Worm (Caenorhabditis elegans): Measurements from ENCODE around the gene apt-9.

The apt-9 gene

ce11 chrX:11050335-11050734 is 18.0 kb upstream of the apt-9 start:
- peak; percentile 98 for TF ChIP-seq set-16 (GFP tag; IDR thresholded peaks at IDR 0.05)
- no peak for TF ChIP-seq attf-4 (tag; optimal IDR thresholded peaks at IDR 0.05)
- TF ChIP-seq rbr-2 (tag; optimal IDR thresholded peaks at IDR 0.05) = no peak
- no peak for TF ChIP-seq F49E8.2 (tag; optimal IDR thresholded peaks at IDR 0.05; ENCODE audit: borderline replicate concordance)
- TF ChIP-seq D1046.2 (GFP tag; IDR thresholded peaks at IDR 0.05) = 0 out of 2 replicates have a peak, but pooled peaks have one; percentile 12
- peak; percentile 61; the same call in 1 of the 2 replicates for TF ChIP-seq tag-97 (GFP tag; IDR thresholded peaks at IDR 0.05)
- no peak for TF ChIP-seq lin-38 (GFP tag; IDR thresholded peaks at IDR 0.05)
- peak; percentile 57 for TF ChIP-seq aha-1 (tag)

ce11 chrX:11053615-11054014 is 14.7 kb upstream of the apt-9 start, which contains the start of gene C09F12.2:
TSS of gene C09F12.2 (plus strand) at chrX:11053915.
- TF ChIP-seq T20F7.1 (GFP tag; optimal IDR thresholded peaks at IDR 0.05) = no peak
- TF ChIP-seq tag-97 (GFP tag; IDR thresholded peaks at IDR 0.05) = 0 out of 2 replicates have a peak, but pooled peaks have one; percentile 67

- TF ChIP-seq hlh-30 (tag; optimal IDR thresholded peaks at IDR 0.05; ENCODE audit: insufficient read depth) (peak; percentile 14), mdl-1 (tag; optimal IDR thresholded peaks at IDR 0.05) (no peak), mxl-3 (GFP tag; optimal IDR thresholded peaks at IDR 0.05) (peak; percentile 45), rbr-2 (tag; optimal IDR thresholded peaks at IDR 0.05) (no peak), nhr-28 (tag; optimal IDR thresholded peaks at IDR 0.05) (peak; percentile 11), lin-15B (tag; optimal IDR thresholded peaks at IDR 0.05) (no peak), dmd-6 (GFP tag; IDR thresholded peaks at IDR 0.05) (no peak), hlh-11 (tag; optimal IDR thresholded peaks at IDR 0.05) (peak; percentile 61)
Measured at ce11 chrX:11057028-11057427, 11.3 kb upstream of the apt-9 start, which contains the start of gene lpr-3. TSS of gene lpr-3 (plus strand) at chrX:11057401.

- TF ChIP-seq ceh-82 (tag; optimal IDR thresholded peaks at IDR 0.05) = no peak
- TF ChIP-seq ama-1 (optimal IDR thresholded peaks at IDR 0.05) = no peak
- no peak for TF ChIP-seq madf-5 (GFP tag; IDR thresholded peaks at IDR 0.05)
- no peak for TF ChIP-seq ceh-28 (tag; optimal IDR thresholded peaks at IDR 0.05)
- TF ChIP-seq dmd-8 (GFP tag; IDR thresholded peaks at IDR 0.05) = no peak
- TF ChIP-seq pqm-1 (tag; optimal IDR thresholded peaks at IDR 0.05) = no peak
- TF ChIP-seq dve-1 (tag; optimal IDR thresholded peaks at IDR 0.05; ENCODE audit: insufficient read depth) = no peak
- TF ChIP-seq nhr-10 (tag; optimal IDR thresholded peaks at IDR 0.05) = no peak
- no peak for TF ChIP-seq zag-1 (tag; optimal IDR thresholded peaks at IDR 0.05)
- no peak for TF ChIP-seq lin-38 (GFP tag; IDR thresholded peaks at IDR 0.05)
- peak; percentile 22 for TF ChIP-seq hlh-11 (tag; optimal IDR thresholded peaks at IDR 0.05)
- TF ChIP-seq dmd-6 (GFP tag; IDR thresholded peaks at IDR 0.05) = no peak
- TF ChIP-seq daf-16 (GFP tag; optimal IDR thresholded peaks at IDR 0.05) = no peak
- TF ChIP-seq daf-16 (tag; optimal IDR thresholded peaks at IDR 0.05) = no peak
- no peak for TF ChIP-seq ztf-11 (tag; optimal IDR thresholded peaks at IDR 0.05)
- 0 out of 2 replicates have a peak, but pooled peaks have one; percentile 17 for TF ChIP-seq tag-97 (GFP tag; IDR thresholded peaks at IDR 0.05)
- no peak for TF ChIP-seq skn-1 (tag; optimal IDR thresholded peaks at IDR 0.05)
- TF ChIP-seq zfp-2 (tag; optimal IDR thresholded peaks at IDR 0.05) = no peak
- peak; percentile 58 for TF ChIP-seq duxl-1 (tag; optimal IDR thresholded peaks at IDR 0.05; ENCODE audit: poor library complexity)
- peak; percentile 18 for TF ChIP-seq nhr-102 (tag; optimal IDR thresholded peaks at IDR 0.05)
- TF ChIP-seq tra-1 (GFP tag; IDR thresholded peaks at IDR 0.05) = no peak
- TF ChIP-seq Y105C5A.15 (GFP tag; IDR thresholded peaks at IDR 0.05) = no peak
- no peak for TF ChIP-seq zip-11 (GFP tag; IDR thresholded peaks at IDR 0.05)
- TF ChIP-seq ceh-20 (GFP tag; IDR thresholded peaks at IDR 0.05) = no peak
- TF ChIP-seq T26A8.4 (GFP tag; IDR thresholded peaks at IDR 0.05) = peak; percentile 35; the same call in 1 of the 2 replicates
- TF ChIP-seq ceh-62 (tag; optimal IDR thresholded peaks at IDR 0.05) = no peak
- TF ChIP-seq nhr-11 (tag; optimal IDR thresholded peaks at IDR 0.05) = no peak
- TF ChIP-seq spr-3 (GFP tag; optimal IDR thresholded peaks at IDR 0.05) = no peak
- TF ChIP-seq attf-4 (tag; optimal IDR thresholded peaks at IDR 0.05) = no peak
- TF ChIP-seq F26F4.8 (GFP tag; conservative IDR thresholded peaks at IDR 0.05) = no peak
- no peak for TF ChIP-seq saeg-2 (GFP tag; IDR thresholded peaks at IDR 0.05)
- no peak for TF ChIP-seq Y5F2A.4 (GFP tag; optimal IDR thresholded peaks at IDR 0.05)
- no peak for TF ChIP-seq F49E8.2 (tag; optimal IDR thresholded peaks at IDR 0.05; ENCODE audit: borderline replicate concordance)
- no peak for TF ChIP-seq lin-39 (tag; optimal IDR thresholded peaks at IDR 0.05)
Measured at ce11 chrX:11059744-11060143, 8.6 kb upstream of the apt-9 start, which contains the start of gene lpr-6. TSS of gene lpr-6 (plus strand) at chrX:11059994.
